Worm (Caenorhabditis elegans) whole organism, L4 larva: ENCODE data around the gene ugt-46.

Experiments
- daf-19 ChIP-seq: fragments of 200-800 bp; sonication (Bioruptor generic); conservative IDR thresholded peaks from 2 replicates; pipeline ENCODE4 v1.3.6; 2022; ENCODE audit warnings: missing genetic modification characterization, missing compliant biosample characterization
- egl-27 ChIP-seq: sonication (generic microtip); optimal IDR thresholded peaks from 3 replicates; lab custom pipeline; 2017; ENCODE audit warnings: missing biosample characterization, missing genetic modification reagents, missing genetic modification characterization
- madf-5 ChIP-seq, 2 experiments: fragments of 200-800 bp; sonication (Bioruptor generic); IDR thresholded peaks; 2 replicates each; pipeline ENCODE4 v1.3.6; 2022; ENCODE audit warnings: missing compliant biosample characterization in 2 of 2, missing genetic modification characterization in 2 of 2
- mdl-1 ChIP-seq, 2 experiments: fragments of 150-350 bp in 1 of 2; sonication (generic microtip) in 1 of 2; optimal IDR thresholded peaks; 2 replicates each; lab custom pipeline; 2014 to 2017; ENCODE audit warnings: missing biosample characterization in 2 of 2, missing genetic modification characterization in 2 of 2
- nhr-11 ChIP-seq: fragments of 150-350 bp; optimal IDR thresholded peaks from 2 replicates; lab custom pipeline; 2014; ENCODE audit warnings: missing biosample characterization, missing genetic modification characterization
- skn-1 ChIP-seq: fragments of 150-350 bp; optimal IDR thresholded peaks from 2 replicates; lab custom pipeline; 2014; ENCODE audit warnings: missing biosample characterization, missing genetic modification characterization
- spr-1 ChIP-seq: sonication (generic microtip); optimal IDR thresholded peaks from 2 replicates; lab custom pipeline; 2016; ENCODE audit warnings: mild to moderate bottlenecking, missing genetic modification characterization, missing compliant biosample characterization
- unc-62 ChIP-seq, 3 experiments: fragments of 150-350 bp in 1 of 3; sonication (generic microtip); optimal IDR thresholded peaks in 2 of 3; peaks in 1 of 3; 1 replicate in 1 of 3; 2 replicates in 2 of 3; lab custom pipeline; 2014 to 2017; ENCODE audit warnings: missing biosample characterization in 3 of 3, missing genetic modification characterization in 3 of 3, missing genetic modification reagents in 3 of 3, missing genotype in 1 of 3
- zfp-3 ChIP-seq: fragments of 200-800 bp; sonication (Bioruptor generic); conservative IDR thresholded peaks from 2 replicates; pipeline ENCODE4 v1.3.6; 2022; ENCODE audit warnings: missing genetic modification reagents, missing genetic modification characterization, missing compliant biosample characterization
- zip-2 ChIP-seq: fragments of 150-350 bp; optimal IDR thresholded peaks from 2 replicates; lab custom pipeline; 2014; ENCODE audit warnings: missing biosample characterization, missing genetic modification characterization
- ztf-11 ChIP-seq: fragments of 150-350 bp; optimal IDR thresholded peaks from 2 replicates; lab custom pipeline; 2014; ENCODE audit warnings: missing biosample characterization, missing genetic modification characterization

DNA sequence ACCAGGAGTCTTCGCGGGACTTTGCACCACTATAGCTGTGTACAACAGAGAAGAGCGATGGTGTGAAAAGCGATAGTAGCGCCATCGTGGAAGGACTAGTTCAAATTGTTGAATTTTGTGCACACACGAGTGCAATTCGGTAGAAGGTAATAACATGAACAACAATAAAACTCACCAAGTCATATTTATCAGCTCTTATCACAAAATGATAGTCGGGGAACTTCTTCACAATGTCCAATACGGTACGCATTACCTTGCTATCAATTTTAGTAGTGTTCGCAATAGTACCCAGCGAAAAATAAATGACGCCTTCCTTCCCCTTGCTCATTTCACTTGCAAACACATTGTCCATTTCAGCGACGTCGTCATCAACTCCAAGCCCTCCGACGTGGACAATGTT, 2.4 kb downstream of the ugt-46 start:
- TF ChIP-seq egl-27 (tag; lab: Kevin White, UChicago) (no peak), mdl-1 (tag; optimal IDR thresholded peaks at IDR 0.05; lab: Kevin White, UChicago) (no peak), nhr-11 (no peak), spr-1 (no peak), unc-62 (GFP tag; optimal IDR thresholded peaks at IDR 0.05 in 1 of 2; lab: Kevin White, UChicago) (no peak), unc-62 (tag; optimal IDR thresholded peaks at IDR 0.05; lab: Kevin White, UChicago) (no peak), skn-1 (tag; lab: Kevin White, UChicago) (no peak), ztf-11 (tag; lab: Kevin White, UChicago) (no peak), zfp-3 (GFP tag; lab: Robert Waterston, UW) (no peak), zip-2 (tag; lab: Kevin White, UChicago) (no peak), madf-5 (GFP tag; IDR thresholded peaks at IDR 0.05; lab: Robert Waterston, UW) (no peak), daf-19 (GFP tag; lab: Robert Waterston, UW) (no peak)
